Worm (Caenorhabditis elegans) whole organism, early embryonic: Measurements from ENCODE around the gene unc-62.

Experiments used
- B0310.2 ChIP-seq: sonication (generic microtip); optimal IDR thresholded peaks from 2 replicates; lab custom pipeline; 2016; ENCODE audit warnings: mild to moderate bottlenecking, missing genetic modification characterization, missing compliant biosample characterization
- F13C5.2 ChIP-seq: sonication (generic microtip); optimal IDR thresholded peaks from 2 replicates; lab custom pipeline; 2017; ENCODE audit warnings: mild to moderate bottlenecking, missing genetic modification characterization, inconsistent platforms, missing compliant biosample characterization
- aly-1 ChIP-seq: sonication (generic microtip); optimal IDR thresholded peaks from 2 replicates; lab custom pipeline; 2016; ENCODE audit warnings: missing genetic modification characterization, missing compliant biosample characterization
- ama-1 ChIP-seq: fragments of 150-350 bp; optimal IDR thresholded peaks from 2 replicates; lab custom pipeline; 2014
- ceh-13 ChIP-seq: fragments of 200-800 bp; sonication (Bioruptor generic); optimal IDR thresholded peaks from 2 replicates; lab custom pipeline; 2018; ENCODE audit warnings: mild to moderate bottlenecking, missing genetic modification characterization, missing compliant biosample characterization
- ceh-36 ChIP-seq: sonication (generic microtip); optimal IDR thresholded peaks from 2 replicates; lab custom pipeline; 2016; ENCODE audit warnings: missing genetic modification characterization, inconsistent platforms, missing compliant biosample characterization
- ets-7 ChIP-seq: sonication (generic microtip); optimal IDR thresholded peaks from 2 replicates; lab custom pipeline; 2016; ENCODE audit warnings: missing genotype, missing genetic modification characterization, missing compliant biosample characterization
- flt-1 ChIP-seq: fragments of 200-800 bp; sonication (Bioruptor generic); IDR thresholded peaks from 2 replicates; pipeline ENCODE4 v1.3.6; 2022; ENCODE audit warnings: missing genetic modification characterization, missing compliant biosample characterization
- hmbx-1 ChIP-seq: sonication (generic microtip); optimal IDR thresholded peaks from 2 replicates; lab custom pipeline; 2016; ENCODE audit warnings: mild to moderate bottlenecking, missing genetic modification characterization, missing compliant biosample characterization
- hmg-4 ChIP-seq: fragments of 200-800 bp; sonication (Bioruptor generic); optimal IDR thresholded peaks from 2 replicates; lab custom pipeline; 2018; ENCODE audit warnings: mild to moderate bottlenecking, missing genetic modification characterization, missing compliant biosample characterization
- hnd-1 ChIP-seq: sonication (generic microtip); optimal IDR thresholded peaks from 2 replicates; lab custom pipeline; 2016; ENCODE audit warnings: missing genetic modification characterization, missing compliant biosample characterization
- pes-1 ChIP-seq: fragments of 200-800 bp; sonication (Bioruptor generic); IDR thresholded peaks from 2 replicates; pipeline ENCODE4 v1.3.6; 2022; ENCODE audit warnings: missing genetic modification reagents, missing genetic modification characterization, missing compliant biosample characterization
- scrt-1 ChIP-seq: fragments of 200-800 bp; sonication (Bioruptor generic); IDR thresholded peaks from 2 replicates; pipeline ENCODE4 v1.3.6; 2022; ENCODE audit warnings: missing genetic modification characterization, missing compliant biosample characterization
- sea-1 ChIP-seq: fragments of 200-800 bp; sonication (Bioruptor generic); conservative IDR thresholded peaks from 2 replicates; pipeline ENCODE4 v1.3.6; 2022; ENCODE audit warnings: missing genetic modification characterization, missing compliant biosample characterization
- tbx-11 ChIP-seq: fragments of 200-800 bp; sonication (Bioruptor generic); IDR thresholded peaks from 2 replicates; pipeline ENCODE4 v1.3.6; 2022; ENCODE audit warnings: missing genetic modification characterization, missing compliant biosample characterization
- tbx-37 ChIP-seq: fragments of 200-800 bp; sonication (Bioruptor generic); conservative IDR thresholded peaks from 2 replicates; pipeline ENCODE4 v1.3.6; 2022; ENCODE audit warnings: missing genetic modification reagents, missing genetic modification characterization, missing compliant biosample characterization
- tra-4 ChIP-seq: sonication (generic microtip); optimal IDR thresholded peaks from 2 replicates; lab custom pipeline; 2017; ENCODE audit warnings: missing genetic modification characterization, missing compliant biosample characterization

unc-62 gene

ce11 chrV:4487888-4488287, 9.4 kb upstream of the unc-62 start:
- TF ChIP-seq B0310.2 (tag; lab: Kevin White, UChicago), result no peak
- TF ChIP-seq flt-1 (GFP tag; lab: Robert Waterston, UW), result no peak
- TF ChIP-seq ets-7 (tag; lab: Kevin White, UChicago), result no peak
- no peak for TF ChIP-seq ama-1 (lab: Kevin White, UChicago)
- no peak for TF ChIP-seq scrt-1 (GFP tag; lab: Robert Waterston, UW)
- no peak for TF ChIP-seq tra-4 (tag; lab: Kevin White, UChicago)
- no peak for TF ChIP-seq ceh-36 (tag; lab: Kevin White, UChicago)
- TF ChIP-seq tbx-37 (GFP tag; lab: Robert Waterston, UW), result no peak
- TF ChIP-seq tbx-11 (GFP tag; lab: Robert Waterston, UW), result no peak
- no peak for TF ChIP-seq sea-1 (GFP tag; lab: Robert Waterston, UW)
- TF ChIP-seq hmbx-1 (tag; lab: Kevin White, UChicago), result no peak
- TF ChIP-seq aly-1 (tag; lab: Kevin White, UChicago), result no peak
- TF ChIP-seq hmg-4 (GFP tag; lab: Kevin White, UChicago), result no peak

ce11 chrV:4488989-4489388, 8.3 kb upstream of the unc-62 start:
- TF ChIP-seq tbx-11 (GFP tag; lab: Robert Waterston, UW) (no peak), tra-4 (tag; lab: Kevin White, UChicago) (no peak)

DNA sequence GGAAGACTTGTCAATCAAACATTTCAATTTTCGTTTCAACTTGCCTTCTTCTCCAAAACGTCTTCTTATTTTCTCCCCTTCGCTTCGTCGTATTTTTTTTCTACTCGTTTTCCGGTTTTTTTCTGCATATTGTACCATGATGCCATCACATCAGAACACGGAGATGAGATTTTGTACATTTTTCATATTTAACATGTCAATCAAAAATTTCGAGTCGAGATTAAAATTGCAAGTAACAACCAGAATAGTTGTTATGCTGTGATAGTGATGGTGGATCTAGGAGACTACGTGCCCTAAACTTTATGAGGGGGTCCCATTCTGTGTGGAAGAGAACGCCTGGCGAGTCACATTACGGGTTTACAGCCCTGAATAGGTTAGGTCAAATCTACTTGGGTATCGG, 7.4 kb upstream of the unc-62 start:
- TF ChIP-seq scrt-1 (GFP tag; lab: Robert Waterston, UW) (no peak), flt-1 (GFP tag; lab: Robert Waterston, UW) (no peak), tra-4 (tag; lab: Kevin White, UChicago) (no peak), sea-1 (GFP tag; lab: Robert Waterston, UW) (no peak), F13C5.2 (tag; lab: Kevin White, UChicago) (no peak)

DNA sequence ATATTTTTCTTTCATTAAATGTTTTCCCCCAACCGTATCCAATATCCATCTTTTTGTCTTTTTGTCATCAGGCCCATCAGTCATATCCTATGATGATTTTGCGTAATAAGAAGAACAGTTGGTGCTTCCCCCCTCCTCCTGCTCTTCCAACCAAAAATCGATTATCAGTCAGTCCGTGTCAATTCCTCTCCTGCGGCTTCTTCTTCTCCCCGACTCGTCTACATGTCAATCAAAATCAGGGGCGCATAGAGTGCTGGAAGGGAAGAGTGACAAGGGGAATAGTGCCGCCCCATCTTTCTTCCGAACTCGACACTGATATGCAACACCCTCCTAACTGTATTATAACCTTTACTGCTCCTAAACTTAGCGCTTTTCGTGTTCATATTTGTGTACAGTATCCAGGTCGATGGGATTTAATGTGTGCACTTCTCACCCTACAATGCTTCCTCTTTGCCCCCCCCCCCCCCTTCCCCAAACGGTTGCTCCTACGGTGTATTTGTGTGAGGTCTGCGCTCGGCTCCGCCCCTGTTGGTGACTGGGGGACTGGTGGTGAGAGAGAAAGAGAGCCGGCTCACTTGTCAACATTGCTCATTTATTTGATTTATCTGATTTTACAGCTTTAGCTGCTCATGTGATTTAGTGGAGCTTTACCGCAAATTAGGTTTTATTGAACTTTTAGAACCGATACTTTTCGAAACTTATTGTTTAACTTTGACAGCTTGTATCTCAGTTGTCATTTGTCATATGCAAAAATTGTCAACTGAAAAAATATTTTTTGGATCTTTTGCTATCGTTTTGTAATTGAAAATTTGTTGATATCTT, 5.8 kb upstream of the unc-62 start:
- TF ChIP-seq hnd-1 (no peak), pes-1 (0 out of 2 replicates have a peak, but pooled peaks have one; percentile 4), hmg-4 (GFP tag; lab: Kevin White, UChicago) (peak; percentile 65)

DNA sequence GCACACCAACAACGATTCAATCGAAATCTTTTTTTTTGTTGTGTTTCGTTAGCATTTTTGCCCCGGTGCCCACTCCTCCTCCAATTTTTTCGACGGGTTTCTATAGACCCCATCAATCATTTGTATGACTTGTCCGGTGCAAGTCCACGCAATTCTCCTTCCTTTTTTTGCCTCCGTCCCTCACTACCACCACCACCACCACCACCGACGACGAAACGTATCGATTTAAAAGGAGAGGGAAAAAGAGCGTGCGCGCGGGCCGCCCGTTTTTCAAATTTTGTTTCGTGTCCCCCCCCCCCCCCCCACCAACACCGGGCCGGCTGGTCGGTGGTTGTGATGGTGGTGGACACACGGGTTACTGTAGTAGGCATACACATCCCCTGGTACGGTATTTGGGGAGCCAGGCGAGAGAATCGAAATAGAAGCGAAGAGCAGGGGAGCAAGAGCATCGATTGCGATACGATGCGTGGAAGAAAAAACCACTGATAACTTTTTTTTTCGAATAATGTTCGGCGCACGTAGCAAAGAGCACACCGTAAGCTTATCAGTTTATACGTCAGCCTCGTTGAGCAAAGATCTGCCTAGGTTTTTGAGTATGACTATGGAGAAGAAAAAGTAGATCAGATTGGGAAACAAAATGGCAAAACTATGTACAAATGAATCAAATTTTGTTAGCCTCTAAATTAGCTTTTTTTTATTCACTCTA, 2.0 kb upstream of the unc-62 start:
- TF ChIP-seq scrt-1 (GFP tag; lab: Robert Waterston, UW) (no peak), hmg-4 (GFP tag; lab: Kevin White, UChicago) (peak; percentile 41), flt-1 (GFP tag; lab: Robert Waterston, UW) (no peak), ets-7 (tag; lab: Kevin White, UChicago) (no peak), tbx-37 (GFP tag; lab: Robert Waterston, UW) (no peak), tbx-11 (GFP tag; lab: Robert Waterston, UW) (no peak), B0310.2 (tag; lab: Kevin White, UChicago) (no peak), ceh-36 (tag; lab: Kevin White, UChicago) (peak; percentile 10), hnd-1 (no peak), aly-1 (tag; lab: Kevin White, UChicago) (no peak), pes-1 (no peak), sea-1 (GFP tag; lab: Robert Waterston, UW) (no peak)

DNA sequence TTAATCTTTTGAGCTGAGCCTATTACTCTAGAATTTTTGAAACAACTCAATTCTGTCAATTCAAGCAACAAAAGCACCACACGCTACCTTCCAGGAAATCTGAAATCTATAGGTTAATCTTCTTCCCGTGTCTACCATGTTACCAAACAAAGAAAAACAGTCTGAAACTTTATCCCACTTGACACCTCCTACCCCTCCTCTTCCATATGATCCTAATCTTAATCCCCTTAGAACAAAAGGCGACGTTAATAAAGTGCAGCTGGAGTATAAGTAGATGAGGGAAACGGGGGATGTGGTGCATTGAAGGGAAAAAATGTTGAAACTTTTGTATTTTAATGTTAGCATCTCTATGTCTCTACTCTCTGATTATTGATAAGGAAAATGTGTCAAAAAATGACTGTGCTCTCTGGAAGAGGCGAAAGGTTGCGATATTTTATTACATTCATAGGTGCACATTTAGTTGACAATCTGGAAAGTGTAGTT, 1.1 kb upstream of the unc-62 start:
- TF ChIP-seq ceh-36 (tag; lab: Kevin White, UChicago) (peak; percentile 77), tbx-37 (GFP tag; lab: Robert Waterston, UW) (no peak)

ce11 chrV:4499156-4499808, 2.0 kb downstream of the unc-62 start:
- TF ChIP-seq hmg-4 (GFP tag; lab: Kevin White, UChicago) (peak; percentile 70), ceh-36 (tag; lab: Kevin White, UChicago) (no peak), ama-1 (lab: Kevin White, UChicago) (no peak), scrt-1 (GFP tag; lab: Robert Waterston, UW) (0 out of 2 replicates have a peak, but pooled peaks have one; percentile 11), B0310.2 (tag; lab: Kevin White, UChicago) (no peak), F13C5.2 (tag; lab: Kevin White, UChicago) (peak; percentile 51), flt-1 (GFP tag; lab: Robert Waterston, UW) (no peak), tbx-37 (GFP tag; lab: Robert Waterston, UW) (no peak), tra-4 (tag; lab: Kevin White, UChicago) (no peak), sea-1 (GFP tag; lab: Robert Waterston, UW) (0 out of 2 replicates have a peak, but pooled peaks have one; percentile 44), tbx-11 (GFP tag; lab: Robert Waterston, UW) (no peak), hnd-1 (no peak), aly-1 (tag; lab: Kevin White, UChicago) (no peak), ets-7 (tag; lab: Kevin White, UChicago) (no peak), ceh-13 (GFP tag; lab: Kevin White, UChicago) (no peak), pes-1 (peak; percentile 55; the same call in 1 of the 2 replicates), hmbx-1 (tag; lab: Kevin White, UChicago) (no peak)
